Fruit fly (Drosophila melanogaster): ENCODE data around the gene PolE1.

The PolE1 gene

DNA sequence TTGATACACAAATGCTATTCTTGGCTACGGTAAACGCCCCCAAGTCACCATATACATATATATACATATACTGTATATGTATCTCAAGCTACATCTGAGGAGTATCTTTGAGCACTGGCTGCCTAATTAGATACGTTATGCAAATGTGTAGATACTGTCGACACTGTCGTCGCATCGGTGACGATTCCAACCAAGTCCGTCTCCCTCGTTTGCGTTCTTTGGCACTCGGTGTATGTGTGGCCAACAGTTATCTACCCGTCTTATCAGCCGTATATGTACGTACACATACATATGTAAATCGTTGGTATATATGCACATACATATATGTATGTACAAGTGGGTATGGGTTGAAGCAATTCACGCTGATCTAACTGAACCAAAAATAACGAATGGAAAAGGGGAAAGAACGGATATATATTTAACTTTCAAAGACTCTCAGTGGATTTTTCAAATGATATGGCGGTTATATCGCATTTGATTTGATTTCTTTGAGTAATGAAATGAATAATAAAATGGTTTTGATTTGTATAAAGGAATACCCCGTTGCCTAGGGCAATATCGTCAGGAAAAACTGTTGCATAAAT is 6.1 kb upstream of the PolE1 start (continued):
- TF ChIP-seq gce (GFP tag; IDR thresholded peaks at IDR 0.05) (no peak), Drgx (GFP tag; IDR thresholded peaks at IDR 0.05) (no peak), ato (GFP tag; IDR thresholded peaks at IDR 0.05; ENCODE audit: partially characterized antibody) (no peak), sug (tag; optimal IDR thresholded peaks at IDR 0.05) (no peak), Aef1 (GFP tag; IDR thresholded peaks at IDR 0.05) (no peak), CG17568 (GFP tag; optimal IDR thresholded peaks at IDR 0.05) (no peak), trem (tag; optimal IDR thresholded peaks at IDR 0.05) (no peak), seq (GFP tag; IDR thresholded peaks at IDR 0.05) (no peak), CG3163 (GFP tag; optimal IDR thresholded peaks at IDR 0.05) (no peak), vvl (GFP tag; IDR thresholded peaks at IDR 0.05) (peak; percentile 58; the same call in 1 of the 2 replicates), lab (GFP tag; optimal IDR thresholded peaks at IDR 0.05) (peak; percentile 18), CG11504 (tag; optimal IDR thresholded peaks at IDR 0.05) (no peak), Gug (GFP tag; IDR thresholded peaks at IDR 0.05) (no peak), CG15479 (GFP tag; optimal IDR thresholded peaks at IDR 0.05) (peak; percentile 60), CG31365 (tag; optimal IDR thresholded peaks at IDR 0.05) (no peak), mirr (GFP tag; optimal IDR thresholded peaks at IDR 0.05) (peak; percentile 46), ssp (GFP tag; IDR thresholded peaks at IDR 0.05) (no peak), CG16779 (GFP tag; IDR thresholded peaks at IDR 0.05) (no peak), jigr1 (GFP tag; IDR thresholded peaks at IDR 0.05) (no peak), Hmr (GFP tag; optimal IDR thresholded peaks at IDR 0.05) (no peak), YL-1 (GFP tag; optimal IDR thresholded peaks at IDR 0.05) (no peak), kah (GFP tag; optimal IDR thresholded peaks at IDR 0.05) (no peak), exex (tag; optimal IDR thresholded peaks at IDR 0.05) (peak; percentile 53), HmgZ (tag; optimal IDR thresholded peaks at IDR 0.05) (no peak), croc (GFP tag; conservative IDR thresholded peaks at IDR 0.05) (no peak), CG15011 (GFP tag; optimal IDR thresholded peaks at IDR 0.05) (no peak), cg (GFP tag; optimal IDR thresholded peaks at IDR 0.05) (peak; percentile 50), bowl (GFP tag; IDR thresholded peaks at IDR 0.05) (no peak), CG42726 (GFP tag; IDR thresholded peaks at IDR 0.05; ENCODE audit: partially characterized antibody) (no peak), slp2 (GFP tag; optimal IDR thresholded peaks at IDR 0.05) (no peak), CG4730 (GFP tag; IDR thresholded peaks at IDR 0.05) (no peak), CG7357 (GFP tag; IDR thresholded peaks at IDR 0.05) (no peak)

dm6 chr3R:23343707-23344310 is 4.1 kb upstream of the PolE1 start:
- TF ChIP-seq ato (GFP tag; IDR thresholded peaks at IDR 0.05; ENCODE audit: partially characterized antibody) (no peak), CG12942 (GFP tag; optimal IDR thresholded peaks at IDR 0.05) (no peak), CG30403 (GFP tag; optimal IDR thresholded peaks at IDR 0.05) (no peak), HLH54F (GFP tag; optimal IDR thresholded peaks at IDR 0.05) (no peak), sna (GFP tag; IDR thresholded peaks at IDR 0.05; ENCODE audit: partially characterized antibody) (no peak), vfl (GFP tag; optimal IDR thresholded peaks at IDR 0.05) (no peak), CG7556 (GFP tag; optimal IDR thresholded peaks at IDR 0.05) (no peak), pros (GFP tag; optimal IDR thresholded peaks at IDR 0.05) (peak; percentile 88), gem (tag; optimal IDR thresholded peaks at IDR 0.05) (no peak), lab (GFP tag; optimal IDR thresholded peaks at IDR 0.05) (no peak), lov (optimal IDR thresholded peaks at IDR 0.05) (no peak), lov (GFP tag; IDR thresholded peaks at IDR 0.05) (peak; percentile 65; the same call in 1 of the 3 replicates), CG15073 (GFP tag; optimal IDR thresholded peaks at IDR 0.05) (no peak), D (optimal IDR thresholded peaks at IDR 0.05) (peak; percentile 88), D (GFP tag; optimal IDR thresholded peaks at IDR 0.05) (no peak), tll (GFP tag; optimal IDR thresholded peaks at IDR 0.05) (peak in 1 of 2 experiments; percentile 73), CG34376 (GFP tag; optimal IDR thresholded peaks at IDR 0.05) (no peak), HmgD (GFP tag; optimal IDR thresholded peaks at IDR 0.05) (no peak), CG8478 (optimal IDR thresholded peaks at IDR 0.05) (peak; percentile 72), scrt (GFP tag; optimal IDR thresholded peaks at IDR 0.05) (no peak), ap (GFP tag; IDR thresholded peaks at IDR 0.05) (no peak), Adf1 (GFP tag; IDR thresholded peaks at IDR 0.05) (no peak), cg (GFP tag; optimal IDR thresholded peaks at IDR 0.05) (peak; percentile 78)
